Worm (Caenorhabditis elegans) whole organism, young adult: ENCODE data around the gene oig-2.
A peak's percentile ranks its signal among the peaks of the same experiment; 100 is the strongest.

Experiments
- T07F8.4 ChIP-seq: sonication (generic microtip); optimal IDR thresholded peaks from 2 replicates; lab custom pipeline; 2016; ENCODE audit warnings: mild to moderate bottlenecking, missing genetic modification characterization, moderate library complexity, missing compliant biosample characterization
- hmg-20 ChIP-seq: fragments of 200-800 bp; sonication (Bioruptor generic); IDR thresholded peaks from 2 replicates; pipeline ENCODE4 v1.3.6; 2022; ENCODE audit warnings: missing genetic modification reagents, missing genetic modification characterization, missing compliant biosample characterization
- nhr-80 ChIP-seq: sonication (generic microtip); optimal IDR thresholded peaks from 2 replicates; lab custom pipeline; 2016; ENCODE audit warnings: missing genetic modification characterization, missing compliant biosample characterization
- ztf-22 ChIP-seq: fragments of 200-800 bp; sonication (Bioruptor generic); optimal IDR thresholded peaks from 2 replicates; lab custom pipeline; 2018; ENCODE audit warnings: mild to moderate bottlenecking, missing genetic modification characterization, moderate library complexity, missing compliant biosample characterization

DNA sequence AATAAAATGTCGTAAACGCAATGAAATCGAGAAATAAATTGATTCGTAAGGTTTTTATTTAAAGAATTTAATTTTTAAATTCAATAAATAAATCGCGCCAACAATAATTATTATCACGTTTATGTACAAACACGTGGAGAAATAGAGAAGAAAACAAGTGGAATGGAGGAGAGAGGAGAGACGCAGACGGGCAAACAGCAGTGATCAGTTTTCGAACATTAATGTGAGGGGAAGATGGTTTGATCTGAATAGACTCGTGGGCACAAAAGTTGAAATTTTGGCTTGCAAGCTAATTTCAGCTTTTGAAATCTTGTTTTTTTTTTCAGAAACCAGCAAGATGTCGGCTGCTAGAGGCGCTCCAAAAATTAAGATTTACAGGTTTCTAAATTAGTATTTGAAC is 11.7 kb downstream of the oig-2 start, which contains the start of gene hphd-1:
- TF ChIP-seq hmg-20 (GFP tag; lab: Robert Waterston, UW) (no peak), nhr-80 (peak; percentile 69), ztf-22 (GFP tag; lab: Kevin White, UChicago) (no peak), T07F8.4 (no peak)
